Worm (Caenorhabditis elegans) whole organism, L4/young adult: Measurements from ENCODE around the gene F22B5.10.
A peak's percentile ranks its signal among the peaks of the same experiment; 100 is the strongest.

Experiments used
- W03F9.2 ChIP-seq: fragments of 150-350 bp; optimal IDR thresholded peaks from 2 replicates; lab custom pipeline; 2014; ENCODE audit warnings: missing biosample characterization, missing genetic modification characterization
- him-1 ChIP-seq: sonication (generic microtip); optimal IDR thresholded peaks from 2 replicates; lab custom pipeline; 2016; ENCODE audit warnings: missing genotype, missing genetic modification reagents, missing genetic modification characterization, missing compliant biosample characterization

DNA sequence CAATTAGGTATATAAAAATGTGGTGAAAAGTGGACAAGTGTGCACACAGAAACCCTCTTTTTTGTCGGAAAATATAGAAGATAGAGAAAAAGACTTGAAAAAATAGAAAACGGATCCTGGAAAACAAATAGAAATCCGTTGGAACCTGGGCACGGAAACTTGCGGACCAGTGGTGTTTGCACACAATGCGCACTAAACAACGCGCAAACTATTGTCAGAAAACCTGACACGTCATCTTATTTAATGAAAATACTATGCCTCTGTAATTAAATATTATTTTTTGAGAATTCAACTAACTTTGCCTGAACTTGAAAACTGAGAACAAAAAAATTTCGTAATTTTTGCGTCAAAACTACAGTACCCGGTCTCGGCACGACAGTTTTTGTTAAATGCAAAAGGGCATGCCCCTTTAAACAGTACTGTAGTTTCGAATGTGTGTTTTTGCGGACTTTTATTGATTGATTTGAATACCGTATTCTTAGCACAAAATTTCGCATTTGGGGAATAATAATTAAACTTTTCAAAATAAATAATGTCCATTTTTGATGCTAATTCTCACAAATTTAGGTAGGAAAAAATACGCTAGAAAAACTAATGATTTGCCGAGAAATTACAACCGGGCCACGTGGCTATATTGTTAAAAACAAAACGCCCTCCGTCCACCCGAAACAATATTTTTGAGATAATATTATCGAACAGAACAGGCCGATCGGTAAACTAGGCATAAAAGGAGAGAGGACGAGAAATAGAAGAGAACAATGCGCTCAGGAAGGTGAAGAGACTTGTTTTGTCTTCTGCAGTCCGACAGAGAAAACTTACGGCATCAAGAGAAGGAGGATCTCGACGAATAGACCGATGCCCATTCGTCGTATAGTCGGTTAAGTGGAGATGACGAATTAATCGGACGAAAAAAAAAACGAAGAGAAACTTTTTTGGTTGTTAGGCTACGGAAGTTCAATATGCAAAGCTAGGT is 37.7 kb upstream of the F22B5.10 start:
- TF ChIP-seq W03F9.2 (tag; lab: Kevin White, UChicago): peak; percentile 31
- no peak for TF ChIP-seq him-1 (tag; lab: Kevin White, UChicago)
